Fruit fly (Drosophila melanogaster) whole organism, embryonic: ENCODE measurements around the gene gb.

Source experiments
- Ada2b ChIP-seq: fragments of 200-800 bp; sonication (Bioruptor generic); IDR thresholded peaks from 2 replicates; pipeline ENCODE4 v1.3.6; 2022; ENCODE audit warnings: missing biosample characterization, missing genetic modification characterization
- Antp ChIP-seq: fragments of 200-800 bp; sonication (Bioruptor generic); optimal IDR thresholded peaks from 3 replicates; lab custom pipeline; 2016; ENCODE audit warnings: missing biosample characterization, missing genetic modification characterization
- CG10321 ChIP-seq: fragments of 200-800 bp; sonication (Bioruptor generic); IDR thresholded peaks from 2 replicates; pipeline ENCODE4 v1.3.6; 2022; ENCODE audit warnings: missing biosample characterization, missing genetic modification characterization
- CG12769 ChIP-seq: fragments of 200-800 bp; sonication (Bioruptor generic); optimal IDR thresholded peaks from 2 replicates; lab custom pipeline; 2019; ENCODE audit warnings: missing biosample characterization, mild to moderate bottlenecking, missing genetic modification characterization, moderate library complexity
- CG15269 ChIP-seq: fragments of 200-800 bp; sonication (Bioruptor generic); optimal IDR thresholded peaks from 2 replicates; lab custom pipeline; 2018; ENCODE audit warnings: missing biosample characterization, mild to moderate bottlenecking, missing genetic modification characterization, moderate library complexity
- CG18764 ChIP-seq: fragments of 200-800 bp; sonication (Bioruptor generic); optimal IDR thresholded peaks from 3 replicates; lab custom pipeline; 2016; ENCODE audit warnings: missing biosample characterization, missing genetic modification characterization
- CG2202 ChIP-seq: fragments of 200-800 bp; sonication (Bioruptor generic); optimal IDR thresholded peaks from 2 replicates; lab custom pipeline; 2018; ENCODE audit warnings: missing biosample characterization, mild to moderate bottlenecking, missing genetic modification characterization
- CG2889 ChIP-seq: fragments of 200-800 bp; sonication (Bioruptor generic); IDR thresholded peaks from 3 replicates; pipeline ENCODE4 v1.3.6; 2022; ENCODE audit warnings: missing biosample characterization, missing genetic modification characterization
- CG32767 ChIP-seq: fragments of 200-800 bp; sonication (Bioruptor generic); IDR thresholded peaks from 2 replicates; pipeline ENCODE4 v1.3.6; 2022; ENCODE audit warnings: missing biosample characterization, missing genetic modification characterization
- CG34376 ChIP-seq: fragments of 200-800 bp; sonication (Bioruptor generic); optimal IDR thresholded peaks from 2 replicates; lab custom pipeline; 2018; ENCODE audit warnings: missing biosample characterization, mild to moderate bottlenecking, missing genetic modification characterization
- CG3995 ChIP-seq: fragments of 200-800 bp; sonication (Bioruptor generic); optimal IDR thresholded peaks from 3 replicates; lab custom pipeline; 2016; ENCODE audit warnings: missing biosample characterization, missing genetic modification characterization
- CG4707 ChIP-seq: fragments of 200-800 bp; sonication (Bioruptor generic); optimal IDR thresholded peaks from 2 replicates; lab custom pipeline; 2018; ENCODE audit warnings: missing biosample characterization, mild to moderate bottlenecking, missing genetic modification characterization, moderate library complexity
- CG5953 ChIP-seq: fragments of 200-800 bp; sonication (Bioruptor generic); IDR thresholded peaks from 2 replicates; pipeline ENCODE4 v1.3.6; 2022; ENCODE audit warnings: missing biosample characterization, missing genetic modification characterization
- CG6813 ChIP-seq: fragments of 200-800 bp; sonication (Bioruptor generic); optimal IDR thresholded peaks from 2 replicates; lab custom pipeline; 2017; ENCODE audit warnings: missing biosample characterization, missing genetic modification characterization, mild to moderate bottlenecking, moderate library complexity, missing genetic modification reagents
- CG9876 ChIP-seq: fragments of 200-800 bp; sonication (Bioruptor generic); optimal IDR thresholded peaks from 2 replicates; lab custom pipeline; 2016; ENCODE audit warnings: missing biosample characterization, missing genetic modification characterization
- D ChIP-seq, 2 experiments: fragments of 200-800 bp in 1 of 2; fragments of >200 bp in 1 of 2; sonication (Bioruptor generic) in 1 of 2; optimal IDR thresholded peaks; 2 replicates in 1 of 2; 3 replicates in 1 of 2; lab custom pipeline; 2017; ENCODE audit warnings: mild to moderate bottlenecking in 1 of 2, missing biosample characterization in 1 of 2, missing genetic modification characterization in 1 of 2, missing genetic modification reagents in 1 of 2
- Eip74EF ChIP-seq, 2 experiments: fragments of 200-800 bp in 1 of 2; fragments of >200 bp in 1 of 2; sonication (Bioruptor generic) in 1 of 2; optimal IDR thresholded peaks; 2 replicates each; lab custom pipeline; 2017 to 2019; ENCODE audit warnings: missing biosample characterization in 2 of 2, missing genetic modification characterization in 2 of 2, mild to moderate bottlenecking in 1 of 2, moderate library complexity in 1 of 2
- HLH54F ChIP-seq: fragments of 200-800 bp; sonication (Bioruptor generic); optimal IDR thresholded peaks from 3 replicates; lab custom pipeline; 2016; ENCODE audit warnings: missing biosample characterization, missing genetic modification characterization
- Hr51 ChIP-seq, 2 experiments: fragments of 200-800 bp; sonication (Bioruptor generic); optimal IDR thresholded peaks; 2 replicates in 1 of 2; 3 replicates in 1 of 2; lab custom pipeline; 2016 to 2018; ENCODE audit warnings: missing biosample characterization in 2 of 2, missing genetic modification characterization in 2 of 2, mild to moderate bottlenecking in 1 of 2, moderate library complexity in 1 of 2
- Kr ChIP-seq: fragments of 200-800 bp; sonication (Bioruptor generic); optimal IDR thresholded peaks from 2 replicates; lab custom pipeline; 2017; ENCODE audit warnings: missing biosample characterization, mild to moderate bottlenecking, missing genetic modification characterization
- Mrtf ChIP-seq: fragments of 200-800 bp; sonication (Bioruptor generic); IDR thresholded peaks from 3 replicates; pipeline ENCODE4 v1.3.6; 2022; ENCODE audit warnings: missing biosample characterization, missing genetic modification characterization
- NC2α ChIP-seq: fragments of 200-800 bp; sonication (Bioruptor generic); optimal IDR thresholded peaks from 2 replicates; lab custom pipeline; 2016; ENCODE audit warnings: missing biosample characterization, missing genetic modification characterization
- NFAT ChIP-seq: fragments of 200-800 bp; sonication (Bioruptor generic); IDR thresholded peaks from 2 replicates; pipeline ENCODE4 v1.3.6; 2022; ENCODE audit warnings: missing biosample characterization, missing genetic modification characterization
- Poxn ChIP-seq: fragments of 200-800 bp; sonication (Bioruptor generic); IDR thresholded peaks from 2 replicates; pipeline ENCODE4 v1.3.6; 2022; ENCODE audit warnings: missing biosample characterization, missing genetic modification characterization
- Ravus ChIP-seq: fragments of 200-800 bp; sonication (Bioruptor generic); IDR thresholded peaks from 2 replicates; pipeline ENCODE4 v1.3.6; 2022; ENCODE audit warnings: missing biosample characterization, missing genetic modification characterization
- Sry-δ ChIP-seq: fragments of 200-800 bp; sonication (Bioruptor generic); optimal IDR thresholded peaks from 2 replicates; lab custom pipeline; 2016; ENCODE audit warnings: missing biosample characterization, missing genetic modification characterization
- amos ChIP-seq: fragments of 200-800 bp; sonication (Bioruptor generic); IDR thresholded peaks from 2 replicates; pipeline ENCODE4 v1.3.6; 2022; ENCODE audit warnings: missing biosample characterization, missing genetic modification characterization; ENCODE audit not compliant: partially characterized antibody
- ara ChIP-seq: fragments of 200-800 bp; sonication (Bioruptor generic); IDR thresholded peaks from 2 replicates; pipeline ENCODE4 v1.3.6; 2022; ENCODE audit warnings: missing biosample characterization, missing genetic modification characterization
- ase ChIP-seq: fragments of 200-800 bp; sonication (Bioruptor generic); IDR thresholded peaks from 3 replicates; pipeline ENCODE4 v1.3.6; 2022; ENCODE audit warnings: missing biosample characterization, missing genetic modification characterization
- corto ChIP-seq: fragments of 200-800 bp; sonication (Bioruptor generic); optimal IDR thresholded peaks from 2 replicates; lab custom pipeline; 2016; ENCODE audit warnings: missing biosample characterization, mild to moderate bottlenecking, missing genetic modification characterization, moderate library complexity
- crp ChIP-seq, 2 experiments: fragments of 200-800 bp; sonication (Bioruptor generic); optimal IDR thresholded peaks; 2 replicates in 1 of 2; 3 replicates in 1 of 2; lab custom pipeline; 2017; ENCODE audit warnings: missing biosample characterization in 2 of 2, missing genetic modification characterization in 2 of 2, mild to moderate bottlenecking in 1 of 2, moderate library complexity in 1 of 2
- cwo ChIP-seq: fragments of 200-800 bp; sonication (Bioruptor generic); optimal IDR thresholded peaks from 3 replicates; lab custom pipeline; 2017; ENCODE audit warnings: missing biosample characterization, missing genetic modification characterization, mild to moderate bottlenecking, moderate library complexity, missing genetic modification reagents
- fd102C ChIP-seq: fragments of 200-800 bp; sonication (Bioruptor generic); optimal IDR thresholded peaks from 2 replicates; lab custom pipeline; 2018; ENCODE audit warnings: missing biosample characterization, mild to moderate bottlenecking, missing genetic modification characterization, moderate library complexity
- gcm ChIP-seq: fragments of 200-800 bp; sonication (Bioruptor generic); optimal IDR thresholded peaks from 2 replicates; lab custom pipeline; 2019; ENCODE audit warnings: missing biosample characterization, mild to moderate bottlenecking, missing genetic modification characterization, moderate library complexity
- grn ChIP-seq: fragments of 200-800 bp; sonication (Bioruptor generic); optimal IDR thresholded peaks from 3 replicates; lab custom pipeline; 2017; ENCODE audit warnings: missing biosample characterization, missing genetic modification characterization
- ham ChIP-seq: fragments of 200-800 bp; sonication (Bioruptor generic); IDR thresholded peaks from 2 replicates; pipeline ENCODE4 v1.3.6; 2022; ENCODE audit warnings: missing biosample characterization, missing genetic modification characterization
- hkb ChIP-seq, 2 experiments: fragments of 200-800 bp in 1 of 2; fragments of >200 bp in 1 of 2; sonication (Bioruptor generic) in 1 of 2; IDR thresholded peaks in 1 of 2; optimal IDR thresholded peaks in 1 of 2; 2 replicates each; pipeline versions ENCODE4 v1.3.6 to Lab custom; 2017 to 2022; ENCODE audit warnings: missing biosample characterization in 1 of 2, missing genetic modification characterization in 1 of 2
- jumu ChIP-seq: fragments of 200-800 bp; sonication (Bioruptor generic); optimal IDR thresholded peaks from 3 replicates; lab custom pipeline; 2016; ENCODE audit warnings: missing biosample characterization, missing genetic modification characterization
- lmd ChIP-seq: fragments of 200-800 bp; sonication (Bioruptor generic); IDR thresholded peaks from 2 replicates; pipeline ENCODE4 v1.3.6; 2022; ENCODE audit warnings: missing biosample characterization, missing genetic modification characterization
- peb ChIP-seq: fragments of 200-800 bp; sonication (Bioruptor generic); IDR thresholded peaks from 2 replicates; pipeline ENCODE4 v1.3.6; 2022; ENCODE audit warnings: missing biosample characterization, missing genetic modification characterization
- prd ChIP-seq, 3 experiments: fragments of >200 bp in 2 of 3; fragments of 200-800 bp in 1 of 3; sonication (Bioruptor generic) in 1 of 3; optimal IDR thresholded peaks in 2 of 3; IDR thresholded peaks in 1 of 3; 2 replicates in 2 of 3; 3 replicates in 1 of 3; pipeline versions ENCODE4 v1.3.6 to Lab custom; 2017 to 2022; ENCODE audit warnings: missing biosample characterization in 1 of 3, missing genetic modification characterization in 1 of 3
- pum ChIP-seq: fragments of 200-800 bp; sonication (Bioruptor generic); optimal IDR thresholded peaks from 2 replicates; lab custom pipeline; 2016; ENCODE audit warnings: missing biosample characterization, missing genetic modification characterization
- sob ChIP-seq: fragments of 200-800 bp; sonication (Bioruptor generic); IDR thresholded peaks from 2 replicates; pipeline ENCODE4 v1.3.6; 2022; ENCODE audit warnings: missing biosample characterization, missing genetic modification characterization
- tx ChIP-seq: fragments of 200-800 bp; sonication (Bioruptor generic); optimal IDR thresholded peaks from 2 replicates; lab custom pipeline; 2016; ENCODE audit warnings: missing biosample characterization, missing genetic modification characterization
- zen ChIP-seq: fragments of 200-800 bp; sonication (Bioruptor generic); optimal IDR thresholded peaks from 3 replicates; lab custom pipeline; 2018; ENCODE audit warnings: missing biosample characterization, mild to moderate bottlenecking, missing genetic modification characterization, moderate library complexity
- zen2 ChIP-seq: fragments of 200-800 bp; sonication (Bioruptor generic); IDR thresholded peaks from 3 replicates; pipeline ENCODE4 v1.3.6; 2022; ENCODE audit warnings: missing biosample characterization, missing genetic modification characterization; ENCODE audit not compliant: partially characterized antibody

Gene gb

dm6 chr3R:27111784-27112602 lies at the start of gene gb, which contains the start of gene CG5815 (continued):
- TF ChIP-seq CG2202: peak; percentile 79
- TF ChIP-seq pum (GFP tag; lab: Kevin White, UChicago): peak; percentile 66
- peak; percentile 71 for TF ChIP-seq gcm
- peak; percentile 51 for TF ChIP-seq Antp
- peak in 1 of 2 experiments; percentile 66 for TF ChIP-seq crp (GFP tag; optimal IDR thresholded peaks at IDR 0.05; lab: Kevin White, UChicago)
- peak; percentile 81 for TF ChIP-seq zen (tag; lab: Kevin White, UChicago)
- no peak for TF ChIP-seq Kr (GFP tag; lab: Kevin White, UChicago)
- TF ChIP-seq CG12769 (tag; lab: Kevin White, UChicago): no peak
- TF ChIP-seq NC2α (GFP tag; lab: Kevin White, UChicago): peak; percentile 2
- TF ChIP-seq Eip74EF (GFP tag; optimal IDR thresholded peaks at IDR 0.05; lab: Kevin White, UChicago): no peak
- peak; percentile 59 for TF ChIP-seq tx (GFP tag; lab: Kevin White, UChicago)
- peak; percentile 48; the same call in 1 of the 2 replicates for TF ChIP-seq ham (GFP tag; lab: Robert Waterston, UW)
- TF ChIP-seq CG5953: peak; percentile 80
- TF ChIP-seq jumu (GFP tag; lab: Kevin White, UChicago): peak; percentile 61
- TF ChIP-seq HLH54F (GFP tag; lab: Kevin White, UChicago): peak; percentile 87
- TF ChIP-seq cwo (GFP tag; lab: Kevin White, UChicago): peak; percentile 83
- TF ChIP-seq D (optimal IDR thresholded peaks at IDR 0.05; lab: Kevin White, UChicago): no peak
- peak; percentile 80 for TF ChIP-seq D (GFP tag; optimal IDR thresholded peaks at IDR 0.05; lab: Kevin White, UChicago)
- TF ChIP-seq CG34376 (GFP tag; lab: Kevin White, UChicago): peak; percentile 83
- TF ChIP-seq corto (GFP tag; lab: Kevin White, UChicago): peak; percentile 88
- peak; percentile 88 for TF ChIP-seq Mrtf (GFP tag; lab: Robert Waterston, UW)
- TF ChIP-seq NFAT (GFP tag; lab: Robert Waterston, UW): peak; percentile 90
- peak; percentile 91 for TF ChIP-seq lmd (GFP tag; lab: Robert Waterston, UW)
- TF ChIP-seq hkb (optimal IDR thresholded peaks at IDR 0.05; lab: Kevin White, UChicago): peak; percentile 71
- TF ChIP-seq hkb (GFP tag; IDR thresholded peaks at IDR 0.05; lab: Robert Waterston, UW): peak; percentile 92
- TF ChIP-seq Sry-δ: peak; percentile 72
- TF ChIP-seq CG32767 (GFP tag; lab: Robert Waterston, UW): peak; percentile 80; the same call in 1 of the 2 replicates
- TF ChIP-seq Poxn (GFP tag; lab: Robert Waterston, UW): peak; percentile 77
- TF ChIP-seq CG18764 (GFP tag; lab: Kevin White, UChicago): peak; percentile 85
- TF ChIP-seq sob: peak; percentile 84
- peak; percentile 88 for TF ChIP-seq ara (GFP tag; lab: Robert Waterston, UW)
- TF ChIP-seq amos (GFP tag; lab: Robert Waterston, UW): peak; percentile 86
- peak; percentile 73 for TF ChIP-seq peb (GFP tag; lab: Robert Waterston, UW)
- peak; percentile 80 for TF ChIP-seq zen2 (GFP tag; lab: Robert Waterston, UW)
- peak; percentile 53 for TF ChIP-seq CG3995 (GFP tag; lab: Kevin White, UChicago)
- TF ChIP-seq CG6813 (GFP tag; lab: Kevin White, UChicago): peak; percentile 76
- TF ChIP-seq CG15269 (tag; lab: Kevin White, UChicago): peak; percentile 89
- no peak for TF ChIP-seq prd (optimal IDR thresholded peaks at IDR 0.05; lab: Kevin White, UChicago)
- peak; percentile 95 for TF ChIP-seq prd (GFP tag; IDR thresholded peaks at IDR 0.05; lab: Robert Waterston, UW)
- TF ChIP-seq grn (GFP tag; lab: Kevin White, UChicago): peak; percentile 61
- peak; percentile 91 for TF ChIP-seq Ada2b (GFP tag; lab: Robert Waterston, UW)
- TF ChIP-seq ase (GFP tag; lab: Robert Waterston, UW): peak; percentile 84
- TF ChIP-seq Hr51 (GFP tag; optimal IDR thresholded peaks at IDR 0.05; lab: Kevin White, UChicago): peak; percentile 87 to 89
- TF ChIP-seq CG4707: peak; percentile 13
- TF ChIP-seq fd102C: no peak
- peak; percentile 65 for TF ChIP-seq CG10321 (GFP tag; lab: Robert Waterston, UW)
- peak; percentile 68 for TF ChIP-seq Ravus
- TF ChIP-seq CG2889: peak; percentile 85
- TF ChIP-seq CG9876 (GFP tag; lab: Kevin White, UChicago): peak; percentile 23
